Fruit fly (Drosophila melanogaster): ENCODE results near the gene dtn.
A peak's percentile ranks its signal among the peaks of the same experiment; 100 is the strongest.

Gene dtn

dm6 chrX:6254617-6255349 is 29.3 kb downstream of the dtn start:
- TF ChIP-seq pan (optimal IDR thresholded peaks at IDR 0.05) (no peak), Mio (GFP tag; optimal IDR thresholded peaks at IDR 0.05) (no peak), Hr78 (GFP tag; optimal IDR thresholded peaks at IDR 0.05) (no peak), h (GFP tag; optimal IDR thresholded peaks at IDR 0.05) (no peak), CG32264 (GFP tag; optimal IDR thresholded peaks at IDR 0.05) (no peak), jim (GFP tag; optimal IDR thresholded peaks at IDR 0.05) (no peak)

dm6 chrX:6255414-6255915 is 30.0 kb downstream of the dtn start, which contains the start of the genes Rbcn-3A and Spx:
TSS of gene Rbcn-3A (minus strand) at chrX:6255487.
TSS of gene Spx (plus strand) at chrX:6255822.
- TF ChIP-seq woc (GFP tag; optimal IDR thresholded peaks at IDR 0.05) (peak; percentile 8), foxo (GFP tag; optimal IDR thresholded peaks at IDR 0.05) (peak in 1 of 2 experiments; percentile 42), Dfd (GFP tag; optimal IDR thresholded peaks at IDR 0.05) (no peak), ey (GFP tag; optimal IDR thresholded peaks at IDR 0.05) (no peak), Hnf4 (GFP tag; optimal IDR thresholded peaks at IDR 0.05) (no peak), dmrt93B (GFP tag; optimal IDR thresholded peaks at IDR 0.05) (no peak), h (GFP tag; optimal IDR thresholded peaks at IDR 0.05) (no peak), psq (GFP tag; optimal IDR thresholded peaks at IDR 0.05) (peak; percentile 37), Hr78 (GFP tag; optimal IDR thresholded peaks at IDR 0.05) (no peak), Rel (GFP tag; optimal IDR thresholded peaks at IDR 0.05) (no peak), Rel (tag; optimal IDR thresholded peaks at IDR 0.05) (no peak), CG32264 (GFP tag; optimal IDR thresholded peaks at IDR 0.05) (no peak), Sp1 (GFP tag; optimal IDR thresholded peaks at IDR 0.05) (peak; percentile 44), HLH106 (tag; optimal IDR thresholded peaks at IDR 0.05) (peak; percentile 32), fru (GFP tag; optimal IDR thresholded peaks at IDR 0.05) (peak; percentile 30), Jra (GFP tag; optimal IDR thresholded peaks at IDR 0.05) (peak; percentile 56), OdsH (GFP tag; optimal IDR thresholded peaks at IDR 0.05) (peak; percentile 23), N (GFP tag; optimal IDR thresholded peaks at IDR 0.05) (no peak), sv (GFP tag; optimal IDR thresholded peaks at IDR 0.05) (peak; percentile 11)

dm6 chrX:6259696-6260095 is 34.2 kb downstream of the dtn start:
- TF ChIP-seq br (GFP tag; optimal IDR thresholded peaks at IDR 0.05) (no peak), woc (GFP tag; optimal IDR thresholded peaks at IDR 0.05) (no peak), fru (GFP tag; optimal IDR thresholded peaks at IDR 0.05) (no peak), sage (GFP tag; optimal IDR thresholded peaks at IDR 0.05) (no peak), ey (GFP tag; optimal IDR thresholded peaks at IDR 0.05) (no peak), Hr78 (GFP tag; optimal IDR thresholded peaks at IDR 0.05) (no peak), Myc (optimal IDR thresholded peaks at IDR 0.05) (no peak), lola (GFP tag; optimal IDR thresholded peaks at IDR 0.05) (no peak), Jra (GFP tag; optimal IDR thresholded peaks at IDR 0.05) (no peak), Sp1 (GFP tag; optimal IDR thresholded peaks at IDR 0.05) (no peak), dl (GFP tag; optimal IDR thresholded peaks at IDR 0.05; ENCODE audit: insufficient read depth in 1 of 2, partially characterized antibody in 2 of 2) (no peak), jim (GFP tag; optimal IDR thresholded peaks at IDR 0.05) (no peak), psq (GFP tag; optimal IDR thresholded peaks at IDR 0.05) (no peak), sv (GFP tag; optimal IDR thresholded peaks at IDR 0.05) (no peak)

- peak; percentile 10 for TF ChIP-seq Hnf4 (GFP tag; optimal IDR thresholded peaks at IDR 0.05)
- TF ChIP-seq foxo (GFP tag; optimal IDR thresholded peaks at IDR 0.05), result peak in 1 of 2 experiments; percentile 11
- peak; percentile 36 for TF ChIP-seq woc (GFP tag; optimal IDR thresholded peaks at IDR 0.05)
- TF ChIP-seq Hr78 (GFP tag; optimal IDR thresholded peaks at IDR 0.05), result no peak
- TF ChIP-seq rgr (GFP tag; optimal IDR thresholded peaks at IDR 0.05), result peak; percentile 11
- no peak for TF ChIP-seq brk (GFP tag; optimal IDR thresholded peaks at IDR 0.05)
- TF ChIP-seq pan (optimal IDR thresholded peaks at IDR 0.05), result no peak
- TF ChIP-seq Hr83 (GFP tag; optimal IDR thresholded peaks at IDR 0.05; ENCODE audit: poor library complexity, severe bottlenecking), result peak; percentile 24
- no peak for TF ChIP-seq dmrt93B (GFP tag; optimal IDR thresholded peaks at IDR 0.05)
- TF ChIP-seq Rel (GFP tag; optimal IDR thresholded peaks at IDR 0.05), result no peak
- TF ChIP-seq Rel (tag; optimal IDR thresholded peaks at IDR 0.05), result peak; percentile 67
- TF ChIP-seq h (GFP tag; optimal IDR thresholded peaks at IDR 0.05), result peak; percentile 17
Measured at dm6 chrX:6260900-6261299, 35.5 kb downstream of the dtn start, which contains the start of gene Josd. TSS of gene Josd (plus strand) at chrX:6261169.
